Worm (Caenorhabditis elegans) whole organism, midembryonic: ENCODE results near the gene srh-215.

Source experiments
- T22C8.4 ChIP-seq: fragments of 200-800 bp; sonication (Bioruptor generic); IDR thresholded peaks from 2 replicates; pipeline ENCODE4 v1.3.6; 2022; ENCODE audit warnings: missing genetic modification characterization, missing compliant biosample characterization
- cog-1 ChIP-seq: sonication (generic microtip); optimal IDR thresholded peaks from 2 replicates; lab custom pipeline; 2016; ENCODE audit warnings: missing genetic modification characterization, missing compliant biosample characterization
- flt-1 ChIP-seq: fragments of 200-800 bp; sonication (Bioruptor generic); IDR thresholded peaks from 2 replicates; pipeline ENCODE4 v1.3.6; 2022; ENCODE audit warnings: missing genetic modification characterization, missing compliant biosample characterization
- klf-2 ChIP-seq: fragments of 200-800 bp; sonication (Bioruptor generic); conservative IDR thresholded peaks from 2 replicates; pipeline ENCODE4 v1.3.6; 2022; ENCODE audit warnings: missing genetic modification reagents, missing genetic modification characterization, missing compliant biosample characterization
- med-1 ChIP-seq: sonication (generic microtip); optimal IDR thresholded peaks from 2 replicates; lab custom pipeline; 2017; ENCODE audit warnings: missing genetic modification characterization, mild to moderate bottlenecking, missing compliant biosample characterization, antibody characterized with exemption, missing genetic modification reagents; ENCODE audit not compliant: insufficient read depth
- ref-1 ChIP-seq: fragments of 200-800 bp; sonication (Bioruptor generic); conservative IDR thresholded peaks from 2 replicates; pipeline ENCODE4 v1.3.6; 2022; ENCODE audit warnings: missing genetic modification reagents, missing genetic modification characterization, missing compliant biosample characterization
- tab-1 ChIP-seq: fragments of 200-800 bp; sonication (Bioruptor generic); IDR thresholded peaks from 2 replicates; pipeline ENCODE4 v1.3.6; 2022; ENCODE audit warnings: missing genetic modification characterization, missing compliant biosample characterization
- ztf-23 ChIP-seq: fragments of 200-800 bp; sonication (Bioruptor generic); IDR thresholded peaks from 2 replicates; pipeline ENCODE4 v1.3.6; 2022; ENCODE audit warnings: missing genetic modification reagents, missing genetic modification characterization, missing compliant biosample characterization
- ztf-29 ChIP-seq: fragments of 200-800 bp; sonication (Bioruptor generic); IDR thresholded peaks from 2 replicates; pipeline ENCODE4 v1.3.6; 2022; ENCODE audit warnings: missing genetic modification reagents, missing genetic modification characterization, missing compliant biosample characterization

Gene srh-215

ce11 chrV:16831921-16832320 lies at the start of gene srh-215:
srh-215 (minus strand) TSS chrV:16832021.
- no peak for TF ChIP-seq tab-1
- TF ChIP-seq med-1 (GFP tag; lab: Kevin White, UChicago) = no peak
- no peak for TF ChIP-seq flt-1
- TF ChIP-seq ref-1 (GFP tag; lab: Robert Waterston, UW) = no peak
- TF ChIP-seq cog-1 = no peak
- TF ChIP-seq klf-2 (GFP tag; lab: Robert Waterston, UW) = no peak
- TF ChIP-seq ztf-23 (GFP tag; lab: Robert Waterston, UW) = no peak
- no peak for TF ChIP-seq T22C8.4 (GFP tag; lab: Robert Waterston, UW)
- no peak for TF ChIP-seq ztf-29 (GFP tag; lab: Robert Waterston, UW)

- TF ChIP-seq flt-1 = no peak
Measured at ce11 chrV:16880679-16881078, 48.9 kb upstream of the srh-215 start, which contains the start of gene F09C6.14. F09C6.14 (plus strand) TSS chrV:16880979.

- no peak for TF ChIP-seq tab-1
- TF ChIP-seq ref-1 (GFP tag; lab: Robert Waterston, UW) = no peak
- TF ChIP-seq flt-1 = no peak
- no peak for TF ChIP-seq ztf-23 (GFP tag; lab: Robert Waterston, UW)
- TF ChIP-seq T22C8.4 (GFP tag; lab: Robert Waterston, UW) = no peak
- TF ChIP-seq klf-2 (GFP tag; lab: Robert Waterston, UW) = no peak
- TF ChIP-seq ztf-29 (GFP tag; lab: Robert Waterston, UW) = no peak
- no peak for TF ChIP-seq cog-1
- no peak for TF ChIP-seq med-1 (GFP tag; lab: Kevin White, UChicago)
Measured at ce11 chrV:16880054-16880453, 48.2 kb upstream of the srh-215 start, which contains the start of gene F09C6.3. F09C6.3 (minus strand) TSS chrV:16880154.

ce11 chrV:16879532-16879931 lies 47.7 kb upstream of the srh-215 start:
- TF ChIP-seq ztf-23 (GFP tag; lab: Robert Waterston, UW) (no peak), ztf-29 (GFP tag; lab: Robert Waterston, UW) (no peak), cog-1 (no peak), T22C8.4 (GFP tag; lab: Robert Waterston, UW) (no peak), ref-1 (GFP tag; lab: Robert Waterston, UW) (no peak), klf-2 (GFP tag; lab: Robert Waterston, UW) (no peak), flt-1 (no peak)

- TF ChIP-seq med-1 (GFP tag; lab: Kevin White, UChicago) (no peak), T22C8.4 (GFP tag; lab: Robert Waterston, UW) (no peak), ztf-29 (GFP tag; lab: Robert Waterston, UW) (no peak), ref-1 (GFP tag; lab: Robert Waterston, UW) (no peak), flt-1 (no peak), tab-1 (no peak), klf-2 (GFP tag; lab: Robert Waterston, UW) (no peak), ztf-23 (GFP tag; lab: Robert Waterston, UW) (no peak), cog-1 (no peak)
Measured at ce11 chrV:16874966-16875365, 43.1 kb upstream of the srh-215 start, which contains the start of gene F49A5.10. F49A5.10 (plus strand) TSS chrV:16875266.

ce11 chrV:16873642-16874041 lies 41.8 kb upstream of the srh-215 start, which contains the start of gene srw-23:
srw-23 (plus strand) TSS chrV:16873942.
- TF ChIP-seq med-1 (GFP tag; lab: Kevin White, UChicago) = no peak
- TF ChIP-seq ref-1 (GFP tag; lab: Robert Waterston, UW) = no peak
- TF ChIP-seq tab-1 = no peak
- no peak for TF ChIP-seq klf-2 (GFP tag; lab: Robert Waterston, UW)
- no peak for TF ChIP-seq T22C8.4 (GFP tag; lab: Robert Waterston, UW)
- TF ChIP-seq flt-1 = no peak
- TF ChIP-seq ztf-29 (GFP tag; lab: Robert Waterston, UW) = no peak
- TF ChIP-seq ztf-23 (GFP tag; lab: Robert Waterston, UW) = no peak
- no peak for TF ChIP-seq cog-1

- TF ChIP-seq flt-1 (no peak), ztf-23 (GFP tag; lab: Robert Waterston, UW) (no peak), med-1 (GFP tag; lab: Kevin White, UChicago) (no peak), T22C8.4 (GFP tag; lab: Robert Waterston, UW) (no peak), klf-2 (GFP tag; lab: Robert Waterston, UW) (no peak), tab-1 (no peak)
Measured at ce11 chrV:16871387-16871786, 39.6 kb upstream of the srh-215 start, which contains the start of gene thn-4. thn-4 (minus strand) TSS chrV:16871487.

- no peak for TF ChIP-seq flt-1
- no peak for TF ChIP-seq T22C8.4 (GFP tag; lab: Robert Waterston, UW)
- TF ChIP-seq ztf-29 (GFP tag; lab: Robert Waterston, UW) = no peak
- TF ChIP-seq cog-1 = no peak
- TF ChIP-seq ztf-23 (GFP tag; lab: Robert Waterston, UW) = no peak
- TF ChIP-seq tab-1 = no peak
- TF ChIP-seq med-1 (GFP tag; lab: Kevin White, UChicago) = no peak
- TF ChIP-seq ref-1 (GFP tag; lab: Robert Waterston, UW) = no peak
- TF ChIP-seq klf-2 (GFP tag; lab: Robert Waterston, UW) = no peak
Measured at ce11 chrV:16869740-16870139, 37.9 kb upstream of the srh-215 start, which contains the start of gene clec-33. clec-33 (minus strand) TSS chrV:16869840.

ce11 chrV:16865404-16865803 lies 33.6 kb upstream of the srh-215 start, which contains the start of gene clec-28:
clec-28 (plus strand) TSS chrV:16865704.
- TF ChIP-seq klf-2 (GFP tag; lab: Robert Waterston, UW) (no peak), T22C8.4 (GFP tag; lab: Robert Waterston, UW) (no peak), cog-1 (no peak), ref-1 (GFP tag; lab: Robert Waterston, UW) (no peak), med-1 (GFP tag; lab: Kevin White, UChicago) (no peak), ztf-29 (GFP tag; lab: Robert Waterston, UW) (no peak)

ce11 chrV:16861719-16862118 lies 29.9 kb upstream of the srh-215 start, which contains the start of the genes clec-32 and clec-24:
clec-32 (minus strand) TSS chrV:16861819.
clec-24 (plus strand) TSS chrV:16862012.
- no peak for TF ChIP-seq klf-2 (GFP tag; lab: Robert Waterston, UW)
- TF ChIP-seq ztf-23 (GFP tag; lab: Robert Waterston, UW) = no peak
- no peak for TF ChIP-seq med-1 (GFP tag; lab: Kevin White, UChicago)
- TF ChIP-seq T22C8.4 (GFP tag; lab: Robert Waterston, UW) = no peak
- TF ChIP-seq cog-1 = no peak
- no peak for TF ChIP-seq tab-1
- TF ChIP-seq ref-1 (GFP tag; lab: Robert Waterston, UW) = no peak
